Worm (Caenorhabditis elegans): ENCODE measurements around the gene T21E8.7.

Gene T21E8.7

DNA sequence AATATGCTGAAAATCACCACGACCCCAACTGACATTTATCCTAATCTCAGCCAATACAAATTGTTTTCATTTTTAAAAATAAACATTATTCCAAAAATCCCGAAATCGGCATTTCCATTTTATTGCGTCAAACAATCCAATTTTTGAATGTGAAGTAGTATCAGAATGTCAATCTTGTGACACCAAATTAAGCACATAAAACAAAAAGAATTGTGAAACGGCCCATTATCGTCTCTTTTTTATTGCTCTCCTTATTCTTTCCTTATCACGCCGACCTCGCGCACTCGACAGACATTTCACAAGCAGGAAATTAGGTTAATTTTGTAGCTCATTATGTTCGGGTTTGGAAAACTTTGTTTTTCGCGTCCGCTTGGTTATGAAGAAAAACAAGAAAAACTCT lies 2.8 kb upstream of the T21E8.7 start, which contains the start of gene T21E8.4:
Gene T21E8.4, plus strand, starts transcription at position 301 of the 400 bp plus-strand sequence.
- TF ChIP-seq sma-9 (GFP tag; optimal IDR thresholded peaks at IDR 0.05) (no peak), sma-9 (tag; optimal IDR thresholded peaks at IDR 0.05) (no peak), dmd-4 (tag; optimal IDR thresholded peaks at IDR 0.05) (no peak), ceh-16 (tag; optimal IDR thresholded peaks at IDR 0.05) (no peak), ztf-4 (tag; optimal IDR thresholded peaks at IDR 0.05) (no peak), ama-1 (optimal IDR thresholded peaks at IDR 0.05) (no peak), Y55F3AM.14 (GFP tag; optimal IDR thresholded peaks at IDR 0.05) (no peak), nhr-10 (tag; optimal IDR thresholded peaks at IDR 0.05) (no peak), crh-2 (tag; optimal IDR thresholded peaks at IDR 0.05) (no peak), nhr-6 (tag; optimal IDR thresholded peaks at IDR 0.05) (no peak)

DNA sequence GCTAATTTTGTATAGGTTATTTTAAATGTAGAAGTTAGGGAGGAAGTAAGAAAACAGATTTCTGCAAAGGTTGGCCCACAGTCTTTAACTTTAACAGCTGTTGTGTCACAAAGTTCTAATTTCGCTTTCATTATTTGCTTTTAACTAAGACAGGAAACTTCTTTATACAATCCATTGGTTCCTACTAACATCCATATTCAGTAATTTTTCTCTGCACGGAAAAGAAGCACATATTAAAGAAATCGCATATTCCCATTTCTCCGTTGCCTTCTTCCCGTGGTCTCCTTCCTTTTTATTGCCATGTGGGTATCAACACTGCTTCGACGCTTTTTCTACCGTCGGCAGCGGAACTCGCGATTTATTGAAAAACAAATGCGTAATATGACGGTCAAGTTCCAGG lies 1.3 kb upstream of the T21E8.7 start, which contains the start of gene T21E8.6:
Gene T21E8.6, plus strand, starts transcription at position 301 of the 400 bp plus-strand sequence.
- TF ChIP-seq elt-3 (tag; optimal IDR thresholded peaks at IDR 0.05) (no peak), ZK546.5 (tag; optimal IDR thresholded peaks at IDR 0.05) (no peak), ama-1 (optimal IDR thresholded peaks at IDR 0.05) (no peak)

DNA sequence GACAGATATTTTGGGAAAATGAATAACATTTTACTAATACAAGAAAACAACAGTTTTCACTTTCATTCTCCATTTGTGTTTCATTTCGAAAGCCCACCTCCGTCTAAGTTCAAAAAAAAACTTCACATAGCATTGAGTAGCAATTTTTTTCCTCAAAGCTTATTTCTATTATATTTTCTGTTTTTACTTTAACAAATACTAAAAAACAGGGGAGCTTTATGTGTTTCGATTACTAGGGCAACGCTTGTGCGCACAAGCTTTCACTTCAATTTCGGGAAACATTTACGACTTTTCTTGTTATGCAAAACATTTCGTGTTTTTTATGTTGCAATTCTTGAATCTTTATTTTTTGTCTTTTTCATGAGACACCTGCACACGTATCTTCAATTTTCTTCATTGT lies 2.6 kb downstream of the T21E8.7 start, which contains the start of gene T21E8.5:
Gene T21E8.5, plus strand, starts transcription at position 301 of the 400 bp plus-strand sequence.
- TF ChIP-seq lin-11 (tag; optimal IDR thresholded peaks at IDR 0.05) (no peak), R02D3.7 (tag; optimal IDR thresholded peaks at IDR 0.05) (no peak)

DNA sequence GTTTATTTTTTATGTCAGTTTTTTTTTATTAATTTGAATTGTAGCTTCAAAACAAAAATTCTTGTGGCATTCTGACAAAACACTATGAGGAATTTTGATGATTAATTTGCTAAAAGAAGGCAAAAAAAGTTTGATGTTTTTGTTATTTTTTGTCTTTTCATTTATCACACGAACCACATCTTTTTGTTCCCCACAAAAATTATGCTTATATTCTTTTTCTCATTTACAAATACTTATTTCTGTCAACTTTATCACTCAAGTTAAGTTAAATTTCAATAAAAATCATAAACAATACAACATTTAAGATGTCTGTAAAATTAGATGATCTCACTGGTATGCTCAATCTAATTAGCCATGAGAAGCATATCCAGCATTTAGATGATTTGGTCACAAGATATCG lies 4.9 kb downstream of the T21E8.7 start, which contains the start of gene F47B10.6:
Gene F47B10.6, plus strand, starts transcription at position 301 of the 400 bp plus-strand sequence.
- TF ChIP-seq ZK546.5 (tag; optimal IDR thresholded peaks at IDR 0.05) (no peak), egl-27 (tag; optimal IDR thresholded peaks at IDR 0.05) (no peak), ama-1 (optimal IDR thresholded peaks at IDR 0.05) (no peak), aly-2 (tag; optimal IDR thresholded peaks at IDR 0.05) (no peak), F13H6.1 (tag; optimal IDR thresholded peaks at IDR 0.05) (no peak), ceh-82 (tag; optimal IDR thresholded peaks at IDR 0.05) (no peak), nhr-10 (tag; optimal IDR thresholded peaks at IDR 0.05) (no peak), unc-39 (tag; optimal IDR thresholded peaks at IDR 0.05) (no peak), Y55F3AM.14 (GFP tag; optimal IDR thresholded peaks at IDR 0.05) (no peak), lin-11 (tag; optimal IDR thresholded peaks at IDR 0.05) (no peak), R02D3.7 (tag; optimal IDR thresholded peaks at IDR 0.05) (no peak), sma-3 (GFP tag; optimal IDR thresholded peaks at IDR 0.05) (no peak), alr-1 (tag; optimal IDR thresholded peaks at IDR 0.05) (no peak), elt-1 (tag; optimal IDR thresholded peaks at IDR 0.05) (no peak), lin-13 (GFP tag; optimal IDR thresholded peaks at IDR 0.05) (no peak), unc-55 (GFP tag; optimal IDR thresholded peaks at IDR 0.05) (no peak), blmp-1 (tag; optimal IDR thresholded peaks at IDR 0.05; ENCODE audit: insufficient read depth) (no peak), ztf-4 (tag; optimal IDR thresholded peaks at IDR 0.05) (no peak), unc-62 (GFP tag; optimal IDR thresholded peaks at IDR 0.05) (no peak)

DNA sequence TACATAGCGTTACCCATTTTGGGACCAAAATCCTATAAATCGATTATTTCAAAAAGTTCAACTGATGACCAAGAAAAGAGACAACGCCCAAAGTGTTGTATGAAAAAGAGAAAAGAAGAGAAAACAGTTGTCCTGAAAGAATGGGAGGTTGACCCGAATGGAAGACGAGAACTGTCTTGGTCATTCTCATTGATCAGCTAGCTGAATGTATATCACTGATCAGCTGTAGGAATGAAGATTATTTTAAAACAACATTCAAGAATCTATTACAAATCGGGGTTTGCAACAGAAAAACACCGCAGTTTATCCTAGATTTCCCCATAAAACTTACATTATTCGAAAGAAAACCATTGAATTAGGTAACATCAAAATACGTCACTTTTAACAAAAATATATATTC lies 7.2 kb downstream of the T21E8.7 start, which contains the start of gene F47B10.5:
Gene F47B10.5, minus strand, starts transcription at position 101 of the 400 bp plus-strand sequence.
- TF ChIP-seq nhr-21 (tag; optimal IDR thresholded peaks at IDR 0.05), result no peak
- no peak for TF ChIP-seq ztf-1 (GFP tag; conservative IDR thresholded peaks at IDR 0.05)
- TF ChIP-seq lin-11 (tag; optimal IDR thresholded peaks at IDR 0.05), result no peak

DNA sequence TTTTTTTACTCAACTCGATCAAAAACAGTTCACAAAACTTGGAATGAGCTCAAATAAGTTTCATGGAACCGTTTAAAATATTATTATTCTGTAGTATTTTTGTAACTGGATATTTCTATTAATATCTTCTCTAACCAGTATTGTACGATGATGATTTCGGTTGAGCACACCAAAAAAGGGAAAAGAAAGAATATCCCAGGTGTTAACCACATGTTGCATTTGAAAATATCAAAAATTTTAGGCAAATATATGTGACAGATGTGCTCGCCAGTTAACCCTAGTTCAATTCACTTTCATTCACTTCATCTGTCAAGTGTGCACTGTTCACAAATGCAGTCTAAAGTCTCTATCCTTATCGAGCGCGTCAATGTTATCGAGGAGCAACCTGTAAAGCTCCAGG lies 7.7 kb downstream of the T21E8.7 start, which contains the start of gene F47B10.4:
Gene F47B10.4, plus strand, starts transcription at position 301 of the 400 bp plus-strand sequence.
- TF ChIP-seq ceh-82 (tag; optimal IDR thresholded peaks at IDR 0.05), result no peak
- TF ChIP-seq nhr-21 (tag; optimal IDR thresholded peaks at IDR 0.05), result no peak
- TF ChIP-seq snpc-4 (tag; optimal IDR thresholded peaks at IDR 0.05), result no peak
- TF ChIP-seq ZK546.5 (tag; optimal IDR thresholded peaks at IDR 0.05), result no peak
- TF ChIP-seq dmd-4 (tag; optimal IDR thresholded peaks at IDR 0.05), result no peak
- no peak for TF ChIP-seq unc-39 (tag; optimal IDR thresholded peaks at IDR 0.05)
- no peak for TF ChIP-seq nhr-129 (tag; optimal IDR thresholded peaks at IDR 0.05)
- TF ChIP-seq elt-1 (tag; optimal IDR thresholded peaks at IDR 0.05), result no peak
- no peak for TF ChIP-seq fos-1 (tag; optimal IDR thresholded peaks at IDR 0.05)
- TF ChIP-seq ztf-4 (tag; optimal IDR thresholded peaks at IDR 0.05), result no peak
- no peak for TF ChIP-seq lin-39 (tag; optimal IDR thresholded peaks at IDR 0.05)
- TF ChIP-seq nhr-6 (tag; optimal IDR thresholded peaks at IDR 0.05), result no peak

Measured in whole organism, L2 larva.